Worm (Caenorhabditis elegans) whole organism, mixed stage, embryonic: ENCODE measurements around the gene msp-79.

Experiments used
- nhr-12 ChIP-seq: fragments of 150-350 bp; optimal IDR thresholded peaks from 2 replicates; lab custom pipeline; 2014; ENCODE audit warnings: missing biosample characterization, missing genetic modification characterization
- nhr-237 ChIP-seq: fragments of 150-350 bp; optimal IDR thresholded peaks from 2 replicates; lab custom pipeline; 2014; ENCODE audit warnings: missing biosample characterization, missing genetic modification characterization
- pha-4 ChIP-seq: fragments of 150-350 bp; optimal IDR thresholded peaks from 2 replicates; lab custom pipeline; 2018; ENCODE audit warnings: missing biosample characterization, missing genetic modification reagents, missing genetic modification characterization
- unc-39 ChIP-seq: fragments of 150-350 bp; optimal IDR thresholded peaks from 2 replicates; lab custom pipeline; 2014; ENCODE audit warnings: missing biosample characterization, missing genetic modification characterization

ce11 chrIV:9727217-9727616, 39.7 kb downstream of the msp-79 start:
- TF ChIP-seq unc-39 (tag; lab: Kevin White, UChicago) (no peak), nhr-12 (tag; lab: Kevin White, UChicago) (no peak), nhr-237 (tag; lab: Kevin White, UChicago) (no peak), pha-4 (tag; lab: Kevin White, UChicago) (no peak)
